Worm (Caenorhabditis elegans) whole organism, L2 larva: Measurements from ENCODE around the gene C02B10.4.

Experiments used
- R02D3.7 ChIP-seq: fragments of 150-350 bp; optimal IDR thresholded peaks from 2 replicates; lab custom pipeline; 2014; ENCODE audit warnings: missing biosample characterization, missing genetic modification characterization
- alr-1 ChIP-seq: fragments of 150-350 bp; optimal IDR thresholded peaks from 2 replicates; lab custom pipeline; 2014; ENCODE audit warnings: missing biosample characterization, missing genetic modification characterization
- aly-2 ChIP-seq: fragments of 150-350 bp; optimal IDR thresholded peaks from 2 replicates; lab custom pipeline; 2014; ENCODE audit warnings: missing biosample characterization, missing genetic modification characterization
- elt-1 ChIP-seq: fragments of 150-350 bp; optimal IDR thresholded peaks from 2 replicates; lab custom pipeline; 2014; ENCODE audit warnings: missing biosample characterization, missing genetic modification characterization
- elt-3 ChIP-seq: sonication (generic microtip); optimal IDR thresholded peaks from 2 replicates; lab custom pipeline; 2017; ENCODE audit warnings: missing biosample characterization, missing genetic modification characterization
- lin-39 ChIP-seq: fragments of 150-350 bp; optimal IDR thresholded peaks from 2 replicates; lab custom pipeline; 2014; ENCODE audit warnings: missing biosample characterization, missing genetic modification reagents, missing genetic modification characterization
- nhr-12 ChIP-seq: fragments of 150-350 bp; optimal IDR thresholded peaks from 2 replicates; lab custom pipeline; 2014; ENCODE audit warnings: missing biosample characterization, missing genetic modification characterization
- nhr-21 ChIP-seq: fragments of 150-350 bp; optimal IDR thresholded peaks from 2 replicates; lab custom pipeline; 2014; ENCODE audit warnings: missing biosample characterization, missing genetic modification characterization
- nhr-77 ChIP-seq: fragments of 150-350 bp; optimal IDR thresholded peaks from 2 replicates; lab custom pipeline; 2014; ENCODE audit warnings: missing biosample characterization, missing genetic modification characterization
- peb-1 ChIP-seq: fragments of 150-350 bp; optimal IDR thresholded peaks from 2 replicates; lab custom pipeline; 2014; ENCODE audit warnings: missing biosample characterization, missing genetic modification characterization
- snpc-4 ChIP-seq: fragments of 150-350 bp; optimal IDR thresholded peaks from 2 replicates; lab custom pipeline; 2014; ENCODE audit warnings: missing biosample characterization, missing genetic modification characterization
- unc-55 ChIP-seq: fragments of 150-350 bp; sonication (generic microtip); optimal IDR thresholded peaks from 3 replicates; lab custom pipeline; 2014; ENCODE audit warnings: missing biosample characterization, missing genetic modification reagents, missing genetic modification characterization
- unc-62 ChIP-seq: fragments of 150-350 bp; optimal IDR thresholded peaks from 2 replicates; lab custom pipeline; 2014; ENCODE audit warnings: missing biosample characterization, missing genetic modification reagents, missing genetic modification characterization

C02B10.4 gene

ce11 chrIV:5139972-5140371 lies 48.6 kb downstream of the C02B10.4 start (continued):
- TF ChIP-seq peb-1 (no peak), unc-62 (GFP tag; lab: Kevin White, UChicago) (no peak), elt-3 (tag; lab: Kevin White, UChicago) (no peak), R02D3.7 (tag; lab: Kevin White, UChicago) (no peak), unc-55 (GFP tag; lab: Kevin White, UChicago) (peak; percentile 33), nhr-21 (tag; lab: Kevin White, UChicago) (no peak), nhr-12 (no peak), aly-2 (tag; lab: Kevin White, UChicago) (no peak), lin-39 (tag; lab: Kevin White, UChicago) (no peak), nhr-77 (no peak), alr-1 (no peak), elt-1 (tag; lab: Kevin White, UChicago) (no peak), snpc-4 (tag; lab: Kevin White, UChicago) (no peak)
